Fruit fly (Drosophila melanogaster) whole organism, adult: Measurements from ENCODE around the gene CG11693.

Experiments used
- CG1620 ChIP-seq: fragments of 200-800 bp; sonication (Bioruptor generic); optimal IDR thresholded peaks from 2 replicates; lab custom pipeline; 2016; ENCODE audit warnings: missing biosample characterization, missing genetic modification characterization
- CG33017 ChIP-seq: fragments of 200-800 bp; sonication (Bioruptor generic); optimal IDR thresholded peaks from 2 replicates; lab custom pipeline; 2018; ENCODE audit warnings: missing biosample characterization, mild to moderate bottlenecking, missing genetic modification characterization, moderate library complexity
- CG5204 ChIP-seq: fragments of 200-800 bp; sonication (Bioruptor generic); optimal IDR thresholded peaks from 2 replicates; lab custom pipeline; 2016; ENCODE audit warnings: missing biosample characterization, missing genetic modification characterization
- CG7045 ChIP-seq: fragments of 200-800 bp; sonication (Bioruptor generic); optimal IDR thresholded peaks from 2 replicates; lab custom pipeline; 2017; ENCODE audit warnings: missing biosample characterization, mild to moderate bottlenecking, missing genetic modification characterization
- Mnt ChIP-seq: fragments of 200-800 bp; sonication (Bioruptor generic); optimal IDR thresholded peaks from 2 replicates; lab custom pipeline; 2016; ENCODE audit warnings: missing biosample characterization, mild to moderate bottlenecking, missing genetic modification characterization
- cnc ChIP-seq, 2 experiments: fragments of >200 bp; optimal IDR thresholded peaks; 2 replicates each; lab custom pipeline; 2017
- kay ChIP-seq: fragments of 200-800 bp; sonication (Bioruptor generic); peaks from one replicate; lab custom pipeline; 2016; ENCODE audit warnings: missing biosample characterization, missing genetic modification characterization, borderline replicate concordance
- pad ChIP-seq: fragments of 200-800 bp; sonication (Bioruptor generic); optimal IDR thresholded peaks from 3 replicates; lab custom pipeline; 2017; ENCODE audit warnings: missing biosample characterization, missing genetic modification characterization, mild to moderate bottlenecking, moderate library complexity, missing genetic modification reagents

DNA sequence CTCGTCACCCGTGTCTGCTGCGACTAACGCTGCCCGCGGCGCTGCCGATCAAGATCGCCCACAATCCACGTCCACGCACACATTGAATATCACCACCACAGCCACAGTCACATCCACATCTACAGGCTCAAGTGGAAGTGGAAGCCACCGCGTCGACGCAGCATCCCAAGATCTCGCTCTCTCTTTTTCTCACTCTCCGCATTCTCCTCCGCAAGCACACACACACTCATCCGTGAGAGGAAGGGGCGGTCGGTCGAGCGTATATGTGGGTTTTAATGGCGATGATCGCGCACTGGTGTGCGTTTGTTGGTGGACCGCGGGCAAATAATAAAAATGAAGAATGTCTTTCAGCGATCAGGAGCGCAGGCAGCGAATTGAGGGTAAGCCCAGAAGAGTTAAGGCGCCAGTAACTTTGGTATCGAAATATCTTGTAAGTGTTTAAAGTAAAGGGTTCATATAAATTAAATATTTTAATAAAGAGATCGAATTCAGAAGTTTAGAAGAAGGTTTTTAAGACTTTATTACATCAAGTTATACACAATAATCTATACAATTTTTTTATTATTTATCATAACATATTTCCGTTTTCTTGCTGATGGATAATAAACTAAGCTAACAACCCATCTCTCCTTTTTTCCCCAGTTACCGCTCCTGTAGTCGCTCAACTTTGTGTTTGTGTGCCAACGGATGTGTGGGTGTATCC is 23.3 kb upstream of the CG11693 start, which contains the start of gene Poxm:
- no peak for TF ChIP-seq CG1620
- TF ChIP-seq pad (GFP tag; lab: Kevin White, UChicago) = no peak
- TF ChIP-seq CG33017 = no peak
- TF ChIP-seq Mnt (GFP tag; lab: Kevin White, UChicago) = no peak
- TF ChIP-seq kay (GFP tag; lab: Kevin White, UChicago) = peak; percentile 67
- TF ChIP-seq CG7045 (GFP tag; lab: Kevin White, UChicago) = no peak
- TF ChIP-seq cnc (optimal IDR thresholded peaks at IDR 0.05; lab: Kevin White, UChicago) = no peak
- TF ChIP-seq CG5204 (GFP tag; lab: Kevin White, UChicago) = no peak
